Worm (Caenorhabditis elegans): ENCODE data around the gene vglu-2.

- TF ChIP-seq snpc-4 (tag; optimal IDR thresholded peaks at IDR 0.05) (no peak), fkh-10 (GFP tag; optimal IDR thresholded peaks at IDR 0.05) (no peak), dmd-8 (GFP tag; IDR thresholded peaks at IDR 0.05) (no peak), nhr-11 (tag; optimal IDR thresholded peaks at IDR 0.05) (no peak), lsy-2 (tag; optimal IDR thresholded peaks at IDR 0.05) (no peak), F44E2.7 (GFP tag; IDR thresholded peaks at IDR 0.05) (no peak), unc-130 (GFP tag; optimal IDR thresholded peaks at IDR 0.05) (no peak), lin-39 (tag; optimal IDR thresholded peaks at IDR 0.05) (no peak), skn-1 (tag; optimal IDR thresholded peaks at IDR 0.05) (no peak), ces-1 (GFP tag; optimal IDR thresholded peaks at IDR 0.05) (no peak), lin-13 (GFP tag; optimal IDR thresholded peaks at IDR 0.05) (no peak), jun-1 (tag; optimal IDR thresholded peaks at IDR 0.05) (no peak), fos-1 (tag; optimal IDR thresholded peaks at IDR 0.05) (no peak)
These were observed 991 bp upstream of the vglu-2 start for ce11 chrIII:10293946-10294345.

Data from whole organism, L4 larva.